Fruit fly (Drosophila melanogaster) Kc167 (cell line): ENCODE measurements around the gene da.

Experiments used
- Myc ChIP-seq: fragments of >200 bp; optimal IDR thresholded peaks from 2 replicates; lab custom pipeline; 2017; ENCODE audit warnings: missing external identifiers
- h ChIP-seq: fragments of >200 bp; optimal IDR thresholded peaks from 3 replicates; lab custom pipeline; 2018; ENCODE audit warnings: missing external identifiers
- insv ChIP-seq: fragments of >200 bp; optimal IDR thresholded peaks from 3 replicates; lab custom pipeline; 2018; ENCODE audit warnings: missing external identifiers
- psq ChIP-seq: fragments of >200 bp; optimal IDR thresholded peaks from 2 replicates; lab custom pipeline; 2017; ENCODE audit warnings: missing external identifiers
- ttk ChIP-seq: sonication (Bioruptor generic); optimal IDR thresholded peaks from 2 replicates; lab custom pipeline; 2017; ENCODE audit warnings: missing external identifiers

- TF ChIP-seq ttk (lab: Kevin White, UChicago) (no peak), psq (lab: Kevin White, UChicago) (no peak), h (lab: Kevin White, UChicago) (no peak), insv (no peak), Myc (no peak)
Observed at dm6 chr2L:10396877-10397587, 9.1 kb downstream of the da start.
